Fruit fly (Drosophila melanogaster): ENCODE results near the gene Shaw.

The Shaw gene

dm6 chr2L:3740443-3740842, 22.5 kb downstream of the Shaw start:
- no peak for TF ChIP-seq ovo (GFP tag; optimal IDR thresholded peaks at IDR 0.05)
- TF ChIP-seq kay (GFP tag; ENCODE audit: borderline replicate concordance) = no peak
- TF ChIP-seq cnc (optimal IDR thresholded peaks at IDR 0.05) = no peak
- TF ChIP-seq CG7045 (GFP tag; optimal IDR thresholded peaks at IDR 0.05) = no peak
- no peak for TF ChIP-seq Mnt (GFP tag; optimal IDR thresholded peaks at IDR 0.05)
- TF ChIP-seq Clk (GFP tag; optimal IDR thresholded peaks at IDR 0.05) = no peak
- TF ChIP-seq cic (GFP tag; optimal IDR thresholded peaks at IDR 0.05) = no peak
- no peak for TF ChIP-seq CG33017 (tag; optimal IDR thresholded peaks at IDR 0.05)

- peak; percentile 7 for TF ChIP-seq bab1 (GFP tag; optimal IDR thresholded peaks at IDR 0.05)
- TF ChIP-seq CG11617 (GFP tag; optimal IDR thresholded peaks at IDR 0.05) = no peak
- TF ChIP-seq ovo (GFP tag; optimal IDR thresholded peaks at IDR 0.05) = no peak
These were observed 30.7 kb downstream of the Shaw start for dm6 chr2L:3748691-3749090.

- TF ChIP-seq CG5204 (GFP tag; optimal IDR thresholded peaks at IDR 0.05) (peak; percentile 22), cnc (optimal IDR thresholded peaks at IDR 0.05) (no peak), tj (GFP tag; optimal IDR thresholded peaks at IDR 0.05) (no peak)
These were observed 37.0 kb downstream of the Shaw start for dm6 chr2L:3754835-3755547.

dm6 chr2L:3756831-3757351, 38.9 kb downstream of the Shaw start, which contains the start of gene CG43707:
Gene CG43707 (plus strand): TSS chr2L:3757256.
- TF ChIP-seq toe (GFP tag; optimal IDR thresholded peaks at IDR 0.05) (no peak), CG5204 (GFP tag; optimal IDR thresholded peaks at IDR 0.05) (no peak), cic (GFP tag; optimal IDR thresholded peaks at IDR 0.05) (no peak), CG33017 (tag; optimal IDR thresholded peaks at IDR 0.05) (no peak), CG7045 (GFP tag; optimal IDR thresholded peaks at IDR 0.05) (no peak), cnc (optimal IDR thresholded peaks at IDR 0.05) (no peak), tj (GFP tag; optimal IDR thresholded peaks at IDR 0.05) (no peak), CG7101 (tag; optimal IDR thresholded peaks at IDR 0.05) (no peak), Mnt (GFP tag; optimal IDR thresholded peaks at IDR 0.05) (no peak), ovo (GFP tag; optimal IDR thresholded peaks at IDR 0.05) (no peak), Hr96 (GFP tag; optimal IDR thresholded peaks at IDR 0.05) (no peak), bab1 (GFP tag; optimal IDR thresholded peaks at IDR 0.05) (no peak), Crg-1 (GFP tag; optimal IDR thresholded peaks at IDR 0.05) (no peak), Clk (GFP tag; optimal IDR thresholded peaks at IDR 0.05) (no peak), kay (GFP tag; ENCODE audit: borderline replicate concordance) (no peak), CG12768 (GFP tag; optimal IDR thresholded peaks at IDR 0.05) (no peak), CG14711 (tag; optimal IDR thresholded peaks at IDR 0.05) (no peak), CG1620 (GFP tag; optimal IDR thresholded peaks at IDR 0.05) (no peak), CG11617 (GFP tag; optimal IDR thresholded peaks at IDR 0.05) (no peak)

dm6 chr2L:3765194-3765593, 47.2 kb downstream of the Shaw start, which contains the start of gene CG43703:
Gene CG43703 (plus strand): TSS chr2L:3765494.
- TF ChIP-seq CG7101 (tag; optimal IDR thresholded peaks at IDR 0.05) (no peak), CG33017 (tag; optimal IDR thresholded peaks at IDR 0.05) (no peak), bab1 (GFP tag; optimal IDR thresholded peaks at IDR 0.05) (no peak), CG11617 (GFP tag; optimal IDR thresholded peaks at IDR 0.05) (no peak), CG12768 (GFP tag; optimal IDR thresholded peaks at IDR 0.05) (no peak), cnc (optimal IDR thresholded peaks at IDR 0.05) (no peak), tj (GFP tag; optimal IDR thresholded peaks at IDR 0.05) (no peak), toe (GFP tag; optimal IDR thresholded peaks at IDR 0.05) (no peak), CG7045 (GFP tag; optimal IDR thresholded peaks at IDR 0.05) (no peak), CG5204 (GFP tag; optimal IDR thresholded peaks at IDR 0.05) (no peak), pad (GFP tag; optimal IDR thresholded peaks at IDR 0.05) (no peak), Mnt (GFP tag; optimal IDR thresholded peaks at IDR 0.05) (no peak), Clk (GFP tag; optimal IDR thresholded peaks at IDR 0.05) (no peak), Hr96 (GFP tag; optimal IDR thresholded peaks at IDR 0.05) (no peak), kay (GFP tag; ENCODE audit: borderline replicate concordance) (no peak), Crg-1 (GFP tag; optimal IDR thresholded peaks at IDR 0.05) (no peak), CG1620 (GFP tag; optimal IDR thresholded peaks at IDR 0.05) (no peak), cic (GFP tag; optimal IDR thresholded peaks at IDR 0.05) (no peak), ovo (GFP tag; optimal IDR thresholded peaks at IDR 0.05) (no peak), CG14711 (tag; optimal IDR thresholded peaks at IDR 0.05) (no peak)

- TF ChIP-seq kay (GFP tag; ENCODE audit: borderline replicate concordance) (peak; percentile 55), cic (GFP tag; optimal IDR thresholded peaks at IDR 0.05) (no peak)
These were observed 51.9 kb downstream of the Shaw start for dm6 chr2L:3769718-3770461.
